Worm (Caenorhabditis elegans): ENCODE results near the gene clec-139.

Gene clec-139

ce11 chrII:4590086-4590485 lies 31.5 kb downstream of the clec-139 start (continued):
- TF ChIP-seq nhr-90 (tag; optimal IDR thresholded peaks at IDR 0.05) (no peak), him-1 (tag; optimal IDR thresholded peaks at IDR 0.05) (no peak), F10E7.11 (tag; optimal IDR thresholded peaks at IDR 0.05) (no peak), zfh-2 (GFP tag; conservative IDR thresholded peaks at IDR 0.05) (peak; percentile 57)

ce11 chrII:4585327-4585726 lies 36.2 kb downstream of the clec-139 start:
- TF ChIP-seq hsf-1 (GFP tag; IDR thresholded peaks at IDR 0.05) (0 out of 2 replicates have a peak, but pooled peaks have one; percentile 21), efl-1 (GFP tag; optimal IDR thresholded peaks at IDR 0.05) (no peak)

DNA sequence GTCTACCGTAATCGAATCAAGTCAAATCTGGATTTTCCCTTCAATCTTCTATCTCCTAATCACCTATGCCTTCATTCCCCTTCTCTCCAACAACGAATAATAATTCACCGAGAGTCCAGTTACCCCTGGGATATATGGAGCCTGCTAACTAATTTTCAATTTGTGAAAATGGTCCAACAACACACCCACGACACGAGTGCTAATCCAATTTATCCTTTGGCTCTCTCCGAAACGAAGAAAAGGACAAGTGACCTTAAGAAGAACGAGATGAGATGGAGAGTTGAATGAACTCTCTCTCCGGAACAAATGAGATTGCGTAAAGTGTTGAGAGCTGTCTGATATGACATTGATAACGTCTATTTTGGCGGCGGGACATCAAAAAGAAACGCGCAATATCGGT lies 37.2 kb downstream of the clec-139 start:
- TF ChIP-seq lin-40 (tag; optimal IDR thresholded peaks at IDR 0.05) = no peak
- no peak for TF ChIP-seq hlh-26 (GFP tag; conservative IDR thresholded peaks at IDR 0.05)
- no peak for TF ChIP-seq repo-1 (tag; optimal IDR thresholded peaks at IDR 0.05)
- TF ChIP-seq madf-10 (tag; optimal IDR thresholded peaks at IDR 0.05) = no peak
- no peak for TF ChIP-seq lsy-27 (tag; optimal IDR thresholded peaks at IDR 0.05; ENCODE audit: borderline replicate concordance, insufficient read depth)

- TF ChIP-seq madf-3 (GFP tag; IDR thresholded peaks at IDR 0.05) (0 out of 2 replicates have a peak, but pooled peaks have one; percentile 13), hlh-12 (tag; optimal IDR thresholded peaks at IDR 0.05) (no peak)
Observed at ce11 chrII:4583203-4583912, 38.2 kb downstream of the clec-139 start.

DNA sequence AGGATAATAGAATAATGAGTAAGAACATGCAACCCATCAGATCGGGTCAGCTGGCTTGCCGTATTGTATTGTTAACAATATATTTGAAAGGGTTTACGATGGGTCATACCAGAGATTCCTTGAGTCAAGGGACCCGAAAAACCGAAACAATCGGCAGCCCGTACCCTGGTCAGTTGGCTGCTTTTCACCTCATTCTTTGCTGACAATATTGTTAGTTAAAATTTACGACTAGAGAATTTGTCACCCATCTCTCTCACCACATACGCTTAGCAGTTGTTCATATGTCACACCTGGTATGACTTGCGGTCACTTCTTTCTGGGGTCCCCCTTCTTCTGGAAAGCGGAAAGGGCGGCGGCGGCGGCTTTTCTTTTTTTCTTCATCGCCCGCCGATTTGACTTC lies 40.5 kb downstream of the clec-139 start:
- TF ChIP-seq F23B12.7 (tag; optimal IDR thresholded peaks at IDR 0.05; ENCODE audit: insufficient read depth) (no peak), ztf-28 (GFP tag; IDR thresholded peaks at IDR 0.05) (no peak)

DNA sequence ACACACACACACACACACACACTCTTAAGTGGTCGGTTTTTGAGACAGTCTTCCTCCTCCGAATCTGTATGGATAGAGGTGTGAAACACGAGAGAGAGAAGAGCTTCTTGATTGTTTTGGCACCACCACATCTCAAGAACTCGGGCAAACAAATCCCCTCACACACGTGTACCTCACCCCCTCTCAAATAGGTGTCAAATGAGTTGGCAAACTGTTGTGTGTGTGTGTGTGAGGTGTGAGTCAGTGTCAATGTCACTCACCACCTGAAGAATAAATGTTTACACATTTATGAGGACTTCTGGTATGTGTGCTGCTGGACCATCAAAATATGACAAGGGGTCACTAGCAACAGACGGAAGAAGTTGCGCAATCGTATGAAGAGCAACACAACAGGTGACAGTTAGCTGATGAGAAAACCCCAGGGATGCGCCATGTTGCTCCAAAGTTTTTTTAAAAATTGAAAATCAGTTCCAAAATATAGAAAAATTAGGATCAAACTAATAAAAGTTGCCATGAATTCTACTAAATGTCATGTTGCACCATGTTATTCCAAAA lies 41.6 kb downstream of the clec-139 start:
- TF ChIP-seq F23B12.7 (tag; optimal IDR thresholded peaks at IDR 0.05; ENCODE audit: insufficient read depth) (no peak), dox-1 (GFP tag; IDR thresholded peaks at IDR 0.05) (no peak), nhr-27 (tag; optimal IDR thresholded peaks at IDR 0.05) (no peak), madf-8 (GFP tag; conservative IDR thresholded peaks at IDR 0.05) (no peak), T07F8.4 (tag; optimal IDR thresholded peaks at IDR 0.05) (no peak), lir-1 (GFP tag; conservative IDR thresholded peaks at IDR 0.05) (no peak), bed-2 (GFP tag; IDR thresholded peaks at IDR 0.05) (no peak), egl-44 (GFP tag; IDR thresholded peaks at IDR 0.05) (no peak), let-607 (tag; optimal IDR thresholded peaks at IDR 0.05) (no peak)

DNA sequence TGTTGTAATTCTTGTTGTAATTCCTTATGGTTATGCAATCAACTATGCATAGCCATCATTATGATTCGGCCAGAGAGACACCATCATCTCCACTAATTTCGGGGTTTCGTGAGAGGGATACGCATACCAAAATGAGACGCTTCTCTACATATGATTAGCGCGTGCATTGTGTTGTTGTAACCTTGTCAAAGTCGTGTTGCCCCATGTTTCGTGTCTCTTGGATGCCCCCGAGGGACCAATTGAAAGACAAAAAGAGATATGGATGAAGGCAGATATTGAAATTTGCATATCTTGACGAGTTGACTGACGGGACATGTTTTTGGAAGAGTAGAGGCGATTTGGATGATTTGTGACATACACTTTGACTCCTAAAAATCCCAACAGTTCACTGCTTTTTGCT lies 42.2 kb downstream of the clec-139 start:
- TF ChIP-seq attf-3 (GFP tag; conservative IDR thresholded peaks at IDR 0.05) (no peak), let-607 (tag; optimal IDR thresholded peaks at IDR 0.05) (no peak), snpc-1.3 (tag; optimal IDR thresholded peaks at IDR 0.05; ENCODE audit: insufficient read depth) (no peak), F37B4.10 (GFP tag; IDR thresholded peaks at IDR 0.05) (no peak), B0035.1 (tag; optimal IDR thresholded peaks at IDR 0.05) (no peak), pha-4 (tag; optimal IDR thresholded peaks at IDR 0.05) (no peak), him-1 (tag; optimal IDR thresholded peaks at IDR 0.05) (no peak), madf-6 (GFP tag; IDR thresholded peaks at IDR 0.05) (no peak), nhr-80 (tag; optimal IDR thresholded peaks at IDR 0.05) (no peak), aptf-3 (GFP tag; IDR thresholded peaks at IDR 0.05) (no peak)

Measured in whole organism, young adult.